Worm (Caenorhabditis elegans) whole organism, mixed stage, embryonic: ENCODE data around the gene tceb-3.

Source experiments
- M03D4.4 ChIP-seq: sonication (generic microtip); optimal IDR thresholded peaks from 2 replicates; lab custom pipeline; 2017; ENCODE audit warnings: mild to moderate bottlenecking, missing genetic modification characterization, missing compliant biosample characterization
- bed-3 ChIP-seq: fragments of 200-800 bp; sonication (Bioruptor generic); optimal IDR thresholded peaks from 3 replicates; lab custom pipeline; 2018; ENCODE audit warnings: mild to moderate bottlenecking, missing genetic modification characterization, moderate library complexity, missing compliant biosample characterization
- blmp-1 ChIP-seq: fragments of 150-350 bp; optimal IDR thresholded peaks from 2 replicates; lab custom pipeline; 2014; ENCODE audit warnings: missing biosample characterization, missing genetic modification characterization
- ceh-39 ChIP-seq: fragments of 150-350 bp; optimal IDR thresholded peaks from 2 replicates; lab custom pipeline; 2014; ENCODE audit warnings: missing biosample characterization, missing genetic modification characterization
- ceh-43 ChIP-seq: fragments of 200-800 bp; sonication (Bioruptor generic); optimal IDR thresholded peaks from 2 replicates; lab custom pipeline; 2018; ENCODE audit warnings: mild to moderate bottlenecking, missing genetic modification characterization, moderate library complexity, missing compliant biosample characterization
- ceh-83 ChIP-seq: fragments of 200-800 bp; sonication (Bioruptor generic); optimal IDR thresholded peaks from 2 replicates; lab custom pipeline; 2018; ENCODE audit warnings: mild to moderate bottlenecking, missing genetic modification characterization, missing compliant biosample characterization
- ces-1 ChIP-seq: fragments of 150-350 bp; optimal IDR thresholded peaks from 2 replicates; lab custom pipeline; 2014; ENCODE audit warnings: missing biosample characterization, missing genetic modification reagents, missing genetic modification characterization
- cnd-1 ChIP-seq: fragments of 200-800 bp; sonication (Bioruptor generic); optimal IDR thresholded peaks from 2 replicates; lab custom pipeline; 2018; ENCODE audit warnings: mild to moderate bottlenecking, missing genetic modification characterization, missing compliant biosample characterization
- drap-1 ChIP-seq: fragments of 200-800 bp; sonication (Bioruptor generic); optimal IDR thresholded peaks from 3 replicates; lab custom pipeline; 2018; ENCODE audit warnings: mild to moderate bottlenecking, missing genetic modification characterization, missing compliant biosample characterization
- elt-1 ChIP-seq: sonication (generic microtip); optimal IDR thresholded peaks from 2 replicates; lab custom pipeline; 2017; ENCODE audit warnings: missing genetic modification characterization, mild to moderate bottlenecking, missing compliant biosample characterization, antibody characterized with exemption, moderate library complexity, borderline replicate concordance; ENCODE audit not compliant: insufficient read depth
- elt-3 ChIP-seq: fragments of 150-350 bp; optimal IDR thresholded peaks from 2 replicates; lab custom pipeline; 2014; ENCODE audit warnings: missing biosample characterization, missing genetic modification characterization
- flh-1 ChIP-seq: fragments of 200-800 bp; sonication (Bioruptor generic); optimal IDR thresholded peaks from 2 replicates; lab custom pipeline; 2018; ENCODE audit warnings: mild to moderate bottlenecking, missing genetic modification characterization, moderate library complexity, missing compliant biosample characterization
- ham-2 ChIP-seq: fragments of 200-800 bp; sonication (Bioruptor generic); optimal IDR thresholded peaks from 2 replicates; lab custom pipeline; 2018; ENCODE audit warnings: mild to moderate bottlenecking, missing genetic modification characterization, missing compliant biosample characterization
- hlh-1 ChIP-seq: fragments of 150-350 bp; optimal IDR thresholded peaks from 2 replicates; lab custom pipeline; 2014; ENCODE audit warnings: missing biosample characterization, missing genetic modification reagents, missing genetic modification characterization
- lin-13 ChIP-seq: fragments of 150-350 bp; optimal IDR thresholded peaks from 2 replicates; lab custom pipeline; 2014; ENCODE audit warnings: missing biosample characterization, missing genetic modification characterization
- lin-32 ChIP-seq: fragments of 200-800 bp; sonication (Bioruptor generic); optimal IDR thresholded peaks from 2 replicates; lab custom pipeline; 2018; ENCODE audit warnings: mild to moderate bottlenecking, missing genetic modification characterization, missing compliant biosample characterization
- lsy-2 ChIP-seq: fragments of 150-350 bp; optimal IDR thresholded peaks from 2 replicates; lab custom pipeline; 2014; ENCODE audit warnings: missing biosample characterization, missing genetic modification characterization
- mab-5 ChIP-seq: fragments of 150-350 bp; optimal IDR thresholded peaks from 2 replicates; lab custom pipeline; 2014; ENCODE audit warnings: missing biosample characterization, missing genetic modification characterization
- mep-1 ChIP-seq: fragments of 150-350 bp; optimal IDR thresholded peaks from 2 replicates; lab custom pipeline; 2017; ENCODE audit warnings: missing biosample characterization, missing genetic modification reagents, missing genetic modification characterization, inconsistent platforms
- mls-2 ChIP-seq: sonication (generic microtip); optimal IDR thresholded peaks from 2 replicates; lab custom pipeline; 2016; ENCODE audit warnings: mild to moderate bottlenecking, missing genetic modification characterization, moderate library complexity, missing compliant biosample characterization
- nhr-2 ChIP-seq: fragments of 150-350 bp; optimal IDR thresholded peaks from 2 replicates; lab custom pipeline; 2014; ENCODE audit warnings: missing biosample characterization, missing genetic modification characterization
- nhr-237 ChIP-seq: fragments of 150-350 bp; optimal IDR thresholded peaks from 2 replicates; lab custom pipeline; 2014; ENCODE audit warnings: missing biosample characterization, missing genetic modification characterization
- nhr-28 ChIP-seq: fragments of 150-350 bp; optimal IDR thresholded peaks from 2 replicates; lab custom pipeline; 2014; ENCODE audit warnings: missing biosample characterization, missing genetic modification characterization
- nhr-76 ChIP-seq: sonication (generic microtip); optimal IDR thresholded peaks from 2 replicates; lab custom pipeline; 2017; ENCODE audit warnings: missing biosample characterization, missing genetic modification characterization
- pha-4 ChIP-seq: fragments of 150-350 bp; optimal IDR thresholded peaks from 2 replicates; lab custom pipeline; 2018; ENCODE audit warnings: missing biosample characterization, missing genetic modification reagents, missing genetic modification characterization
- sem-2 ChIP-seq: fragments of 200-800 bp; sonication (Bioruptor generic); optimal IDR thresholded peaks from 2 replicates; lab custom pipeline; 2018; ENCODE audit warnings: mild to moderate bottlenecking, missing genetic modification characterization, missing compliant biosample characterization
- snpc-4 ChIP-seq: fragments of 150-350 bp; optimal IDR thresholded peaks from 2 replicates; lab custom pipeline; 2014; ENCODE audit warnings: missing biosample characterization, missing genetic modification characterization
- sptf-1 ChIP-seq: sonication (generic microtip); optimal IDR thresholded peaks from 2 replicates; lab custom pipeline; 2017; ENCODE audit warnings: mild to moderate bottlenecking, missing genetic modification characterization, moderate library complexity, missing compliant biosample characterization
- tbx-8 ChIP-seq: fragments of 200-800 bp; sonication (Bioruptor generic); optimal IDR thresholded peaks from 2 replicates; lab custom pipeline; 2018; ENCODE audit warnings: mild to moderate bottlenecking, missing genetic modification characterization, moderate library complexity, missing compliant biosample characterization
- unc-120 ChIP-seq: sonication (generic microtip); optimal IDR thresholded peaks from 2 replicates; lab custom pipeline; 2017; ENCODE audit warnings: missing genetic modification characterization, missing compliant biosample characterization; ENCODE audit not compliant: poor library complexity, severe bottlenecking
- unc-39 ChIP-seq: fragments of 150-350 bp; optimal IDR thresholded peaks from 2 replicates; lab custom pipeline; 2014; ENCODE audit warnings: missing biosample characterization, missing genetic modification characterization
- unc-62 ChIP-seq: fragments of 150-350 bp; optimal IDR thresholded peaks from 2 replicates; lab custom pipeline; 2014; ENCODE audit warnings: missing biosample characterization, missing genetic modification reagents, missing genetic modification characterization
- zip-8 ChIP-seq: fragments of 150-350 bp; optimal IDR thresholded peaks from 2 replicates; lab custom pipeline; 2014; ENCODE audit warnings: missing biosample characterization, missing genetic modification characterization
- ztf-11 ChIP-seq: fragments of 150-350 bp; optimal IDR thresholded peaks from 2 replicates; lab custom pipeline; 2014; ENCODE audit warnings: missing biosample characterization, missing genetic modification characterization

The tceb-3 gene

DNA sequence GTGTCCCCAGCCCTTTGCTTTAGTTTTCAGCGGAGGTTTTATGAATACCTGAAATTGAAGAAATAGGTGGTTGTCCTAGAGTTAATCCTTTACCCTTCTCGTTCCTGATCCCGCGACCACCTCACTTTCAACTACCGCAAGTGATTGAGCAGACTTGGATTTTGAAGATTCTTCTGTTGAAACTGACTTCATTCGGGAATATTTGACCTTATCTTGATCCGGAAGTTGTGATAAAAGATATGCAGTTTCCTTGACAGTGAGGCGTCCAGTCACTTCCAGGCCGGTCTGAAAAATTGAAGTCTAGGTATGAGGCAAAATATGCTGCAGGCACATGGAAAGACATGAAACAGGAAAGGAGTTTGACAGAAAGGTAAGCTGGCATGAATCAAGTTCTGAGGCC, 7.9 kb upstream of the tceb-3 start:
- no peak for TF ChIP-seq bed-3
- no peak for TF ChIP-seq hlh-1 (tag; lab: Kevin White, UChicago)
- TF ChIP-seq unc-120 = no peak
- TF ChIP-seq ceh-83 (GFP tag; lab: Kevin White, UChicago) = no peak
- TF ChIP-seq unc-39 = no peak
- TF ChIP-seq pha-4 (tag; lab: Kevin White, UChicago) = no peak
- no peak for TF ChIP-seq mab-5 (tag; lab: Kevin White, UChicago)
- no peak for TF ChIP-seq elt-1 (tag; lab: Kevin White, UChicago)
- no peak for TF ChIP-seq lin-13
- no peak for TF ChIP-seq snpc-4 (tag; lab: Kevin White, UChicago)
- no peak for TF ChIP-seq ces-1 (GFP tag; lab: Kevin White, UChicago)
- TF ChIP-seq mls-2 = no peak
- TF ChIP-seq ham-2 (GFP tag; lab: Kevin White, UChicago) = no peak
- no peak for TF ChIP-seq sem-2
- TF ChIP-seq ceh-43 (GFP tag; lab: Kevin White, UChicago) = no peak
- TF ChIP-seq flh-1 (GFP tag; lab: Kevin White, UChicago) = no peak
- no peak for TF ChIP-seq nhr-76 (tag; lab: Kevin White, UChicago)
- TF ChIP-seq lin-32 (GFP tag; lab: Kevin White, UChicago) = no peak
- TF ChIP-seq ztf-11 (tag; lab: Kevin White, UChicago) = no peak
- no peak for TF ChIP-seq lsy-2
- TF ChIP-seq, all 35 proteins: peak for 0

DNA sequence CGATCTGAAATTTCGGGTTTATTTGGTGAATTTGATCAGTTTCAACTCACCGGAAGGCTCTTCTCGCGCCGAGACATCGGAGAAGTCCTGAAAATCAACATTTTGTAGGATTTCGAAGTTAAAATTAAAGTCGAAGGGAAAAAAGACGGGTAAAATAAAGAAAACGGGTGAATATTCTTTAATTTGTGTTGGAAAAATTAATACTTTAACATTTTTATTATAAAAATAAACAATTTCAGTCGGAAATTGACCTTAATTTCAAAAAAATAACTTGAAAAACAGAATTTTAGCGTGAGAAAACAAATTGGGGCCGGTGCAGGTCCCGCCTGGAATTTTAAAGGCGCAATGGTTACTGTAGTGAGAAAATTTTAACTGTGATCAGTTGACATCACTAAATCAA, 5.8 kb upstream of the tceb-3 start, which contains the start of gene nos-1:
Gene nos-1, minus strand, starts transcription at position 101 of the 400 bp plus-strand sequence.
- TF ChIP-seq sem-2 = no peak
- TF ChIP-seq mab-5 (tag; lab: Kevin White, UChicago) = no peak
- TF ChIP-seq cnd-1 = no peak
- TF ChIP-seq elt-3 (tag; lab: Kevin White, UChicago) = no peak
- no peak for TF ChIP-seq tbx-8
- TF ChIP-seq nhr-28 (tag; lab: Kevin White, UChicago) = no peak
- no peak for TF ChIP-seq elt-1 (tag; lab: Kevin White, UChicago)
- TF ChIP-seq drap-1 = no peak
- no peak for TF ChIP-seq nhr-2 (tag; lab: Kevin White, UChicago)
- TF ChIP-seq flh-1 (GFP tag; lab: Kevin White, UChicago) = no peak
- no peak for TF ChIP-seq blmp-1 (tag; lab: Kevin White, UChicago)
- TF ChIP-seq hlh-1 (tag; lab: Kevin White, UChicago) = no peak
- no peak for TF ChIP-seq ceh-39
- no peak for TF ChIP-seq nhr-237 (tag; lab: Kevin White, UChicago)
- no peak for TF ChIP-seq ham-2 (GFP tag; lab: Kevin White, UChicago)

DNA sequence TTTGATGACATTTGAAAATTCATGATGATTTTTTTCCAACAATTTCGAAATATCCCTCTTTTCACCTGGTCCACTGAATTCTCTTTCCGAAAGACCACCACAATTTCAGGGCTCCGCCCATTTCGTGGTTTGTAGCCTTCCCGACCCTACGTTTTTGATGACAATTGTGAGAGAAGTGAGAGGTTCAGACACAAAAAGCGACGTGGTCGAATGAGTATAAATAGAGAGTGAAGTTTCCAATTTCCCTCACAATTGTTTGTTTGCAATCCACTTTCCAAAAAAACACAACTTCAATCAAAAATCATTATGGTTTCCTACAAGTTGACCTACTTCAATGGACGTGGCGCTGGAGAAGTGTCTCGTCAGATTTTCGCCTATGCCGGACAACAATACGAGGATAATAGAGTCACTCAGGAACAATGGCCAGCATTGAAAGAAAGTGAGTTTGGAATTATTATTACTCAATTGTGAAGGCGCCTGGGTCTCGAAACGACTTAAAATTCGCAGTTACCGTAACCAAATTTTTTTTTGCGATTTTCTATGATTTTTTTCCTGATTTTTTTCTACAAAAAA, 3.0 kb upstream of the tceb-3 start, which contains the start of gene gst-5:
Gene gst-5, plus strand, starts transcription at position 246 of the 573 bp plus-strand sequence.
- TF ChIP-seq mab-5 (tag; lab: Kevin White, UChicago) = no peak
- TF ChIP-seq elt-1 (tag; lab: Kevin White, UChicago) = no peak
- no peak for TF ChIP-seq mls-2
- peak; percentile 6 for TF ChIP-seq blmp-1 (tag; lab: Kevin White, UChicago)

DNA sequence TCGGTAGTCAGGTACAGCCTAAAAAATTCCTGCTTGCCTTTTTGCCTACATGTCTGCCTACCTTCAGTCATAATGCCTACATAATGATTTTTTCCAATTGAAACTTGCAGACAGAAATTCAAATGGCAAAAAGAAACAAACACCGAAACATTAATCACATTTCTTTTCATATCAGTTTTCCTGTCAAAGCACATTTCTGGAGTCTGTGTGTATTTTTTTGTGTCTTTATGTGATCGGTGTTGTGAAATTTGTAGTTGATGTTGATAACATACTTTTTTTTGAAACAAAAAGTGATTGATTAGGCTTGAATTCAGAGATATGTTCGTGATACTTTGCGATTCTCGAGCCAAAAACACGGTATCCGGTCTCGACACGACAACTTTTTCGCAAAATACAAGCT, 2.2 kb upstream of the tceb-3 start:
- TF ChIP-seq unc-62 (GFP tag; lab: Kevin White, UChicago) (no peak), zip-8 (tag; lab: Kevin White, UChicago) (no peak)

DNA sequence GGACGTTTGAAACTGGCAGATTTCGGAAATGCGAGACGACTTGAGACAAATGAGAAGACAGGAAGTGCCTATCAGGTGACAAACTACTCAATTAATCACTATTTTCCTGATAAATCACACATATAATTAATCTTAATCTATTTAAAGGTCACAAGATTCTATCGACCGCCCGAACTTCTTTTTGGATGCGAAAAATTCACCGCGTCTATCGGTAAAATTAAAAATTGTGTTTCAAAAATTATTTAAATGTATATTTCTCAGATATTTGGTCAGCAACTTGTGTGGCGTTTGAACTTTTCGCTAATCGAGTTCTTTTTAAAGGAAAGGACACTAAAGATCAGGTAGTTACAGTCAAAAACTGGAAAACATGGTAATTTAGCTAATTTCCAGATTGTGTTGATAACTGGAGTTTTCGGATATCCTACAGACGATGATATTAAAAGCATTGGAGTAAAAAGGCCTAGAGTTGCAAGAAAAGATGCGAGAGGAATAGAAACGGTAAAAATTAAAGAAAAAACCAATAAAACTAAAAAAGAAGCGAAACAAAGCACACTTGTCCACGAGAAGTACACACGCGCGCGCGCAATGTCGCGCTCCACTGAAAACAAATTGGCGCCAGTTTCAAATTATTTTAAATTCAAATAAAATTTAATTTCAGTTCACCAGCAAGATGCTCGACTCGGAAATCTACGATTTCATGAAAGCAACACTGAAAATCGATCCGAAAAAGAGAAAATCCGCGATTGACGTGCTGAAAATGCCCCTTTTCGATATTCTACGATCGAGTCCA, 1.2 kb upstream of the tceb-3 start:
- no peak for TF ChIP-seq M03D4.4 (tag; lab: Kevin White, UChicago)
- no peak for TF ChIP-seq sptf-1 (tag; lab: Kevin White, UChicago)
- no peak for TF ChIP-seq ham-2 (GFP tag; lab: Kevin White, UChicago)
- TF ChIP-seq tbx-8 = no peak
- TF ChIP-seq elt-1 (tag; lab: Kevin White, UChicago) = no peak
- TF ChIP-seq unc-62 (GFP tag; lab: Kevin White, UChicago) = no peak
- no peak for TF ChIP-seq unc-120
- no peak for TF ChIP-seq zip-8 (tag; lab: Kevin White, UChicago)
- no peak for TF ChIP-seq lsy-2
- TF ChIP-seq blmp-1 (tag; lab: Kevin White, UChicago) = no peak
- TF ChIP-seq nhr-28 (tag; lab: Kevin White, UChicago) = no peak
- no peak for TF ChIP-seq mls-2
- no peak for TF ChIP-seq ceh-43 (GFP tag; lab: Kevin White, UChicago)
- no peak for TF ChIP-seq sem-2
- TF ChIP-seq nhr-237 (tag; lab: Kevin White, UChicago) = no peak
- no peak for TF ChIP-seq cnd-1
- TF ChIP-seq mep-1 (tag; lab: Kevin White, UChicago) = no peak
